Fruit fly (Drosophila melanogaster) whole organism, adult: ENCODE data around the gene 14-3-3epsilon.

Experiments used
- CG11617 ChIP-seq: fragments of 200-800 bp; sonication (Bioruptor generic); optimal IDR thresholded peaks from 2 replicates; lab custom pipeline; 2017; ENCODE audit warnings: mild to moderate bottlenecking, missing biosample characterization, missing genetic modification reagents, missing genetic modification characterization
- CG12768 ChIP-seq: fragments of 200-800 bp; sonication (Bioruptor generic); optimal IDR thresholded peaks from 2 replicates; lab custom pipeline; 2017; ENCODE audit warnings: missing biosample characterization, missing genetic modification characterization, mild to moderate bottlenecking, moderate library complexity, missing genetic modification reagents
- CG14711 ChIP-seq: fragments of 200-800 bp; sonication (Bioruptor generic); optimal IDR thresholded peaks from 2 replicates; lab custom pipeline; 2018; ENCODE audit warnings: missing biosample characterization, mild to moderate bottlenecking, missing genetic modification characterization, moderate library complexity
- CG1620 ChIP-seq: fragments of 200-800 bp; sonication (Bioruptor generic); optimal IDR thresholded peaks from 2 replicates; lab custom pipeline; 2016; ENCODE audit warnings: missing biosample characterization, missing genetic modification characterization
- CG33017 ChIP-seq: fragments of 200-800 bp; sonication (Bioruptor generic); optimal IDR thresholded peaks from 2 replicates; lab custom pipeline; 2018; ENCODE audit warnings: missing biosample characterization, mild to moderate bottlenecking, missing genetic modification characterization, moderate library complexity
- CG5204 ChIP-seq: fragments of 200-800 bp; sonication (Bioruptor generic); optimal IDR thresholded peaks from 2 replicates; lab custom pipeline; 2016; ENCODE audit warnings: missing biosample characterization, missing genetic modification characterization
- CG7045 ChIP-seq: fragments of 200-800 bp; sonication (Bioruptor generic); optimal IDR thresholded peaks from 2 replicates; lab custom pipeline; 2017; ENCODE audit warnings: missing biosample characterization, mild to moderate bottlenecking, missing genetic modification characterization
- CG7101 ChIP-seq: fragments of 200-800 bp; sonication (Bioruptor generic); optimal IDR thresholded peaks from 2 replicates; lab custom pipeline; 2018; ENCODE audit warnings: missing biosample characterization, mild to moderate bottlenecking, missing genetic modification characterization, moderate library complexity
- Clk ChIP-seq: fragments of 200-800 bp; sonication (Bioruptor generic); optimal IDR thresholded peaks from 2 replicates; lab custom pipeline; 2017; ENCODE audit warnings: missing biosample characterization, missing genetic modification characterization
- Crg-1 ChIP-seq: fragments of 200-800 bp; sonication (Bioruptor generic); optimal IDR thresholded peaks from 2 replicates; lab custom pipeline; 2016; ENCODE audit warnings: missing biosample characterization, missing genetic modification characterization
- Hr96 ChIP-seq: fragments of 200-800 bp; sonication (Bioruptor generic); optimal IDR thresholded peaks from 2 replicates; lab custom pipeline; 2016; ENCODE audit warnings: missing biosample characterization, missing genetic modification characterization
- Mnt ChIP-seq: fragments of 200-800 bp; sonication (Bioruptor generic); optimal IDR thresholded peaks from 2 replicates; lab custom pipeline; 2016; ENCODE audit warnings: missing biosample characterization, mild to moderate bottlenecking, missing genetic modification characterization
- bab1 ChIP-seq: fragments of 200-800 bp; sonication (Bioruptor generic); optimal IDR thresholded peaks from 3 replicates; lab custom pipeline; 2019; ENCODE audit warnings: missing biosample characterization, mild to moderate bottlenecking, missing genetic modification characterization, moderate library complexity
- cic ChIP-seq: fragments of 200-800 bp; sonication (Bioruptor generic); optimal IDR thresholded peaks from 2 replicates; lab custom pipeline; 2017; ENCODE audit warnings: missing biosample characterization, mild to moderate bottlenecking, missing genetic modification characterization, moderate library complexity
- cnc ChIP-seq, 2 experiments: fragments of >200 bp; optimal IDR thresholded peaks; 2 replicates each; lab custom pipeline; 2017
- kay ChIP-seq: fragments of 200-800 bp; sonication (Bioruptor generic); peaks from one replicate; lab custom pipeline; 2016; ENCODE audit warnings: missing biosample characterization, missing genetic modification characterization, borderline replicate concordance
- ovo ChIP-seq: fragments of 200-800 bp; sonication (Bioruptor generic); optimal IDR thresholded peaks from 2 replicates; lab custom pipeline; 2016; ENCODE audit warnings: missing biosample characterization, missing genetic modification characterization
- pad ChIP-seq: fragments of 200-800 bp; sonication (Bioruptor generic); optimal IDR thresholded peaks from 3 replicates; lab custom pipeline; 2017; ENCODE audit warnings: missing biosample characterization, missing genetic modification characterization, mild to moderate bottlenecking, moderate library complexity, missing genetic modification reagents
- tj ChIP-seq: fragments of 200-800 bp; sonication (Bioruptor generic); optimal IDR thresholded peaks from 3 replicates; lab custom pipeline; 2017; ENCODE audit warnings: missing biosample characterization, mild to moderate bottlenecking, missing genetic modification characterization, moderate library complexity
- toe ChIP-seq: fragments of 200-800 bp; sonication (Bioruptor generic); optimal IDR thresholded peaks from 2 replicates; lab custom pipeline; 2016; ENCODE audit warnings: missing biosample characterization, missing genetic modification characterization

14-3-3epsilon gene

DNA sequence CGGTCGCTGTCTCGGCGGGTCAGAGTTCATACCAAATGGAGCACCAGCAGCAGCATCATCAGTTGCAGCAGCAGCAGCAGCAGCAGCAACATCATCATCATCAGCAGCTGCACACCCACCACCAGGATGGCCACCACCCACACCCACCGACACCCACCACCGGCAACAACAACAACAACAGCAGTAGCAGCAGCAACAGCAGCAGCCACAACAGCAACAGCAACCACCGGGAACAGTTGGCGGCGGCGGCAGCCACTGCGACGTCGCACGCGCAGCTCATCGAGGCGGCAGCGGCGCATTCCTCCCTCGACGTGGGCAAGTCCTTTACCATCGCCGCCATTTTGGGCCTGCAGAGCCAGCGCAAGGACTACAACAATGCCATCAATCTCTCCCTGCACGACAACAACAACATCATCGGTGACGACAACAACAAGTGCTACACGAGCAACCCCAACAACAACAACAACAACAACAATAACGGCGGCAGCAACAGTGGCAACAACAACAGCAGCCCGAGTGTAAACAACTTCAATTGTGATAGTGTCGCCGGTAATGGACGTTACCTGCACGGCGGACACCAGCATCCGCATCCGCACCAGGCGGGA is 27.5 kb downstream of the 14-3-3epsilon start:
- no peak for TF ChIP-seq toe
- no peak for TF ChIP-seq Hr96 (GFP tag; lab: Kevin White, UChicago)
- no peak for TF ChIP-seq CG7045 (GFP tag; lab: Kevin White, UChicago)
- TF ChIP-seq pad (GFP tag; lab: Kevin White, UChicago) = no peak
- TF ChIP-seq CG14711 (tag; lab: Kevin White, UChicago) = no peak
- no peak for TF ChIP-seq CG33017 (tag; lab: Kevin White, UChicago)
- no peak for TF ChIP-seq cnc (optimal IDR thresholded peaks at IDR 0.05; lab: Kevin White, UChicago)
- TF ChIP-seq CG1620 (GFP tag; lab: Kevin White, UChicago) = no peak
- TF ChIP-seq CG5204 (GFP tag; lab: Kevin White, UChicago) = no peak
- TF ChIP-seq Crg-1 (GFP tag; lab: Kevin White, UChicago) = no peak
- no peak for TF ChIP-seq ovo (GFP tag; lab: Kevin White, UChicago)
- TF ChIP-seq CG12768 (GFP tag; lab: Kevin White, UChicago) = no peak
- TF ChIP-seq CG11617 (GFP tag; lab: Kevin White, UChicago) = no peak
- TF ChIP-seq Clk (GFP tag; lab: Kevin White, UChicago) = no peak
- TF ChIP-seq CG7101 (tag; lab: Kevin White, UChicago) = no peak
- no peak for TF ChIP-seq tj
- no peak for TF ChIP-seq kay
- no peak for TF ChIP-seq Mnt (GFP tag; lab: Kevin White, UChicago)
- TF ChIP-seq cic (GFP tag; lab: Kevin White, UChicago) = no peak

DNA sequence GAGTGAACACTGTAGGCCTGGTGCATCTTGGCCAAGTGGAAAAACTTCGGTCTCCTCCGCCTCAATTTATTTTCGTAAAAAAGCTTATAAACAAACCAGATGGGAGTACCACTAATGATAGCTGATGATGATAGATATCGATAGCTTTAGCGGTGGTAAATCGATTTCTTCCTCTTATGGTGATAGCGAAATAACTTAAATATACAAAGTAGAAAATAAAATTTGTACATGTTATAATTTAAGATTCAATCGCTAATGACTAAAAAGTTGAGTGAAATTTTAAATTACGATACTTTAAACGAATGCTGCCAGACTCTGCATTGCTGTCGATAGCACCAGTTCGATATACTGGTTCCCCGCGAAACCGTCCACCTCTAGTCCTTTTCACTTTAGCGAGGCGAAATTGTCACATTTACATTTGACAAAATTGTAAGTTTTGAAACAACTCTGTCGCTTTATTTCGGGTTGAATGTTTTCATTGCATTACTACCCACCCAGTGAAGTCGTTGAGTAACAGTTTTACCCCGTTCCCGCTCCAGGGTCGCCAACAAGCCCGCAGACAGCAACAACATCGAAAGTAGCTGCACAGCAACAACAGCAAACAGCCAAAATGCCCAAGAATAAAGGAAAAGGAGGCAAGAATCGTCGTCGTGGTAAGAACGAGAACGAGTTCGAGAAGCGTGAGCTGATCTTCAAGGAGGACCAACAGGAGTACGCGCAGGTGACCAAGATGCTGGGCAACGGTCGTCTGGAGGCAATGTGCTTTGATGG is 32.2 kb downstream of the 14-3-3epsilon start, which contains the start of the genes Vps39 and eIF1A:
Gene Vps39 (minus strand): TSS at position 119 of the 771 bp plus-strand sequence.
Gene eIF1A (plus strand): TSS at position 338 of the 771 bp plus-strand sequence.
- TF ChIP-seq CG5204 (GFP tag; lab: Kevin White, UChicago) (no peak), CG7101 (tag; lab: Kevin White, UChicago) (peak; percentile 33), CG33017 (tag; lab: Kevin White, UChicago) (peak; percentile 53), ovo (GFP tag; lab: Kevin White, UChicago) (peak; percentile 41), toe (no peak), Clk (GFP tag; lab: Kevin White, UChicago) (peak; percentile 33), Mnt (GFP tag; lab: Kevin White, UChicago) (peak; percentile 66), kay (no peak), cic (GFP tag; lab: Kevin White, UChicago) (peak; percentile 5), CG11617 (GFP tag; lab: Kevin White, UChicago) (peak; percentile 6), pad (GFP tag; lab: Kevin White, UChicago) (peak; percentile 13), tj (peak; percentile 14), CG1620 (GFP tag; lab: Kevin White, UChicago) (peak; percentile 66), CG7045 (GFP tag; lab: Kevin White, UChicago) (peak; percentile 33), Hr96 (GFP tag; lab: Kevin White, UChicago) (peak; percentile 67), bab1 (GFP tag; lab: Kevin White, UChicago) (no peak), CG14711 (tag; lab: Kevin White, UChicago) (peak; percentile 47), CG12768 (GFP tag; lab: Kevin White, UChicago) (peak; percentile 12), Crg-1 (GFP tag; lab: Kevin White, UChicago) (peak; percentile 55), cnc (optimal IDR thresholded peaks at IDR 0.05; lab: Kevin White, UChicago) (no peak)

DNA sequence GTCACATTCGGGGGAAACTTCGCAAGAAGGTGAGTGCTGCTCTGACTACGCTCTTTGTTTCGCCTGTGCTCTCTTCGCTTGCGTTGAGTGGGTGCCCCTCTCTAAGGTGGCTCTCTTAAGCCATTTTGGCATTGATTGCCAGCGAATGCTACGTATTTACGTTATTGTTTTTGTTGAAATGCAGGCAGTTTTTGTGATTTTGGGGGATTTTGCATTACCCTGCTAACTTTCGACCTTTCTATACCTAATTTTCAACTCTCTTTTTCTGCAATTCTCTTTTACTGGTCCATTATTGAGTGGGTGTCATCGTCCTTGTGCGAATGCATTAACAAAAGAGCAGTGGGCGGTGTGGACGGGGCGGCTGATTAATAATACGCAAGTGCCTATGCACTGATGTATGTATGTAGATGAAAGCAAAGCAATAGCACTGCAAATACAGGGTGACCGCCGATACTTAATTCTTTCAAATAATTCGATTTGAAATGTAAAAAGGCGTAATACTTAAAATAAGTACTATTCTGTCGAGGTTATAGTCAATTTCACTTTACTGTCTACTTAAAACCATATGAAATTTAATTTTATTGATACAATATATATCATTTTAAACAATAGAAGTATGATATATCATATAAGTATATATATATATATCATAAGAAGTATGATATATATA is 32.9 kb downstream of the 14-3-3epsilon start:
- TF ChIP-seq Clk (GFP tag; lab: Kevin White, UChicago) (no peak), CG11617 (GFP tag; lab: Kevin White, UChicago) (peak; percentile 69), CG14711 (tag; lab: Kevin White, UChicago) (peak; percentile 39), Mnt (GFP tag; lab: Kevin White, UChicago) (no peak), kay (no peak), CG12768 (GFP tag; lab: Kevin White, UChicago) (no peak), bab1 (GFP tag; lab: Kevin White, UChicago) (peak; percentile 13), Hr96 (GFP tag; lab: Kevin White, UChicago) (no peak), cic (GFP tag; lab: Kevin White, UChicago) (no peak), CG33017 (tag; lab: Kevin White, UChicago) (peak; percentile 81), CG7101 (tag; lab: Kevin White, UChicago) (peak; percentile 45)

DNA sequence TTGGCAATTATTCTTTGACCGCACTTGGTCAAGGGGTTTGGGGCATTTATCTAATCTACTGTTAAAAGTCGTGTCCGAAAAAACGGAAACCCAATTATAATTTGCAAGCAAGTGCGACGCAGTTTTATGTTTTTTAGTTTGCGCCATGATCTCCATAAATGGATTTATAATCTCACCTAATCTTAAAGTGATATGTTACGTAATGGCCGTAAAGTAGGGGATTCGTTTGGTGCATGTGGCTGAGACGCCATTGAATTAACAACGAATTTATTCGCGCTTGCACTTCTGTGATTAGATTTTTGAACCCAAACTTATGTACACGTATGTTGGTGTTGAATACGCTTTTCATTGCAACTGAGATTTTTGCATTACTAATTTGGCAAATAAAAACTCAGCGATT is 34.4 kb downstream of the 14-3-3epsilon start:
- no peak for TF ChIP-seq toe
- TF ChIP-seq CG33017 (tag; lab: Kevin White, UChicago) = no peak
- no peak for TF ChIP-seq CG1620 (GFP tag; lab: Kevin White, UChicago)
- no peak for TF ChIP-seq CG5204 (GFP tag; lab: Kevin White, UChicago)
- no peak for TF ChIP-seq kay
- no peak for TF ChIP-seq pad (GFP tag; lab: Kevin White, UChicago)
- no peak for TF ChIP-seq Clk (GFP tag; lab: Kevin White, UChicago)
- TF ChIP-seq ovo (GFP tag; lab: Kevin White, UChicago) = no peak
- TF ChIP-seq cic (GFP tag; lab: Kevin White, UChicago) = no peak
- TF ChIP-seq Hr96 (GFP tag; lab: Kevin White, UChicago) = no peak
- TF ChIP-seq tj = no peak
- TF ChIP-seq CG7045 (GFP tag; lab: Kevin White, UChicago) = no peak
